Fruit fly (Drosophila melanogaster) whole organism, pupa: ENCODE data around the gene CG32081.

Source experiments
- CG10348 ChIP-seq: fragments of 200-800 bp; sonication (Bioruptor generic); IDR thresholded peaks from 2 replicates; pipeline ENCODE4 v1.3.6; 2022; ENCODE audit warnings: missing biosample characterization, missing genetic modification characterization
- CG12605 ChIP-seq: fragments of 200-800 bp; sonication (Bioruptor generic); IDR thresholded peaks from 2 replicates; pipeline ENCODE4 v1.3.6; 2022; ENCODE audit warnings: missing biosample characterization, missing genetic modification characterization
- CG13204 ChIP-seq: fragments of 200-800 bp; sonication (Bioruptor generic); optimal IDR thresholded peaks from 2 replicates; lab custom pipeline; 2018; ENCODE audit warnings: missing biosample characterization, mild to moderate bottlenecking, missing genetic modification characterization, moderate library complexity
- CG14655 ChIP-seq: fragments of 200-800 bp; sonication (Bioruptor generic); optimal IDR thresholded peaks from 3 replicates; lab custom pipeline; 2017; ENCODE audit warnings: mild to moderate bottlenecking, missing biosample characterization, missing genetic modification reagents, missing genetic modification characterization
- CG15710 ChIP-seq: fragments of 200-800 bp; sonication (Bioruptor generic); optimal IDR thresholded peaks from 2 replicates; lab custom pipeline; 2018; ENCODE audit warnings: missing biosample characterization, mild to moderate bottlenecking, missing genetic modification characterization, moderate library complexity
- CG17806 ChIP-seq: fragments of 200-800 bp; sonication (Bioruptor generic); optimal IDR thresholded peaks from 2 replicates; lab custom pipeline; 2018; ENCODE audit warnings: missing biosample characterization, mild to moderate bottlenecking, missing genetic modification characterization, moderate library complexity
- CG32121 ChIP-seq: fragments of 200-800 bp; sonication (Bioruptor generic); IDR thresholded peaks from 2 replicates; pipeline ENCODE4 v1.3.6; 2022; ENCODE audit warnings: missing biosample characterization, missing genetic modification characterization
- CG34367 ChIP-seq: fragments of 200-800 bp; sonication (Bioruptor generic); optimal IDR thresholded peaks from 2 replicates; lab custom pipeline; 2018; ENCODE audit warnings: missing biosample characterization, mild to moderate bottlenecking, missing genetic modification characterization
- CG4496 ChIP-seq: fragments of 200-800 bp; sonication (Bioruptor generic); IDR thresholded peaks from 3 replicates; pipeline ENCODE4 v1.3.6; 2022; ENCODE audit warnings: missing biosample characterization, missing genetic modification characterization
- CG8159 ChIP-seq: fragments of 200-800 bp; sonication (Bioruptor generic); optimal IDR thresholded peaks from 3 replicates; lab custom pipeline; 2018; ENCODE audit warnings: missing biosample characterization, mild to moderate bottlenecking, missing genetic modification characterization, moderate library complexity
- CG8301 ChIP-seq: fragments of 200-800 bp; sonication (Bioruptor generic); optimal IDR thresholded peaks from 2 replicates; lab custom pipeline; 2018; ENCODE audit warnings: missing biosample characterization, mild to moderate bottlenecking, missing genetic modification characterization
- CG9948 ChIP-seq: fragments of 200-800 bp; sonication (Bioruptor generic); optimal IDR thresholded peaks from 2 replicates; lab custom pipeline; 2018; ENCODE audit warnings: missing biosample characterization, mild to moderate bottlenecking, missing genetic modification characterization, moderate library complexity
- D1 ChIP-seq: fragments of 200-800 bp; sonication (Bioruptor generic); optimal IDR thresholded peaks from 2 replicates; lab custom pipeline; 2018; ENCODE audit warnings: missing biosample characterization, mild to moderate bottlenecking, missing genetic modification characterization, moderate library complexity
- EcR ChIP-seq: fragments of 200-800 bp; sonication (Bioruptor generic); optimal IDR thresholded peaks from 3 replicates; lab custom pipeline; 2019; ENCODE audit warnings: missing biosample characterization, missing genetic modification characterization, mild to moderate bottlenecking, moderate library complexity, missing genetic modification reagents
- Ets98B ChIP-seq: fragments of 200-800 bp; sonication (Bioruptor generic); IDR thresholded peaks from 2 replicates; pipeline ENCODE4 v1.3.6; 2022; ENCODE audit warnings: missing biosample characterization, missing genetic modification characterization
- Pif1A ChIP-seq: fragments of 200-800 bp; sonication (Bioruptor generic); optimal IDR thresholded peaks from 3 replicates; lab custom pipeline; 2016; ENCODE audit warnings: missing biosample characterization, missing genetic modification characterization
- Pif1B ChIP-seq: fragments of 200-800 bp; sonication (Bioruptor generic); optimal IDR thresholded peaks from 3 replicates; lab custom pipeline; 2016; ENCODE audit warnings: missing biosample characterization, missing genetic modification characterization
- Snoo ChIP-seq: fragments of 200-800 bp; sonication (Bioruptor generic); optimal IDR thresholded peaks from 3 replicates; lab custom pipeline; 2017; ENCODE audit warnings: missing biosample characterization, mild to moderate bottlenecking, missing genetic modification characterization, inconsistent platforms
- fd96Ca ChIP-seq: fragments of 200-800 bp; sonication (Bioruptor generic); IDR thresholded peaks from 3 replicates; pipeline ENCODE4 v1.3.6; 2022; ENCODE audit warnings: missing biosample characterization, missing genetic modification characterization
- gl ChIP-seq: fragments of 200-800 bp; sonication (Bioruptor generic); optimal IDR thresholded peaks from 2 replicates; lab custom pipeline; 2018; ENCODE audit warnings: missing biosample characterization, mild to moderate bottlenecking, missing genetic modification characterization
- rn ChIP-seq: fragments of 200-800 bp; sonication (Bioruptor generic); IDR thresholded peaks from 2 replicates; pipeline ENCODE4 v1.3.6; 2022; ENCODE audit warnings: missing biosample characterization, missing genetic modification characterization

Gene CG32081

DNA sequence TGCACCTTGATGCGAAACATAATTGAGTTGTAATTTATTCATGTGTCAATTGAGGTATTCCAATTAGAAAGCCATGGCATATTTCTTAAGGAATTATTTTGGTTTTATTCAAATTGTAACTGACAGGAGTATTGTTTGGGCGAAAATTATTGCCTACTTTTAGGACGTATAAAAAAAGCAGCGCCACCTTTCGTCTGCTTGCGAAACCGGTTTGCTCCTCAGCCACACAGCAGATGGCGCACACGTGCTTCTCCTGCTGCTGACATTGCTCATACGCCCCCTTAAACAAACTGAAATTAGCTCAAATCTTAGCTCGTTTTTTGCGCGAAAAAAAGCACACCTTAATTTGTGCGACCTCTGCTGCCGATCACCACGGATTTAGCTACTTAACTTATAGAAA lies 20.5 kb downstream of the CG32081 start:
- TF ChIP-seq gl (tag; lab: Kevin White, UChicago): peak; percentile 1
- TF ChIP-seq rn (GFP tag; lab: Robert Waterston, UW): no peak
- TF ChIP-seq CG15710: no peak
- peak; percentile 45; the same call in 1 of the 2 replicates for TF ChIP-seq Ets98B (GFP tag; lab: Robert Waterston, UW)
- TF ChIP-seq CG12605 (GFP tag; lab: Robert Waterston, UW): no peak
- no peak for TF ChIP-seq CG8159 (tag; lab: Kevin White, UChicago)
- no peak for TF ChIP-seq CG8301 (tag; lab: Kevin White, UChicago)
- no peak for TF ChIP-seq CG17806 (tag; lab: Kevin White, UChicago)
- no peak for TF ChIP-seq Pif1B (GFP tag; lab: Kevin White, UChicago)
- no peak for TF ChIP-seq CG14655 (GFP tag; lab: Kevin White, UChicago)
- no peak for TF ChIP-seq CG10348
- no peak for TF ChIP-seq CG9948 (tag; lab: Kevin White, UChicago)
- TF ChIP-seq D1 (tag; lab: Kevin White, UChicago): peak; percentile 65
- TF ChIP-seq CG4496: peak; percentile 79
- 0 out of 2 replicates have a peak, but pooled peaks have one; percentile 36 for TF ChIP-seq CG32121 (GFP tag; lab: Robert Waterston, UW)
- TF ChIP-seq Snoo (tag; lab: Kevin White, UChicago): peak; percentile 68
- peak; percentile 29 for TF ChIP-seq CG34367 (tag; lab: Kevin White, UChicago)
- no peak for TF ChIP-seq EcR (GFP tag; lab: Kevin White, UChicago)
- peak; percentile 13 for TF ChIP-seq Pif1A (GFP tag; lab: Kevin White, UChicago)
- no peak for TF ChIP-seq CG13204 (GFP tag; lab: Kevin White, UChicago)
- TF ChIP-seq fd96Ca (GFP tag; lab: Robert Waterston, UW): no peak

dm6 chr3L:11049414-11049813 lies 22.0 kb downstream of the CG32081 start:
- TF ChIP-seq CG32121 (GFP tag; lab: Robert Waterston, UW) (0 out of 2 replicates have a peak, but pooled peaks have one; percentile 12), EcR (GFP tag; lab: Kevin White, UChicago) (no peak)
- TF ChIP-seq, all 21 proteins: peak for 1

DNA sequence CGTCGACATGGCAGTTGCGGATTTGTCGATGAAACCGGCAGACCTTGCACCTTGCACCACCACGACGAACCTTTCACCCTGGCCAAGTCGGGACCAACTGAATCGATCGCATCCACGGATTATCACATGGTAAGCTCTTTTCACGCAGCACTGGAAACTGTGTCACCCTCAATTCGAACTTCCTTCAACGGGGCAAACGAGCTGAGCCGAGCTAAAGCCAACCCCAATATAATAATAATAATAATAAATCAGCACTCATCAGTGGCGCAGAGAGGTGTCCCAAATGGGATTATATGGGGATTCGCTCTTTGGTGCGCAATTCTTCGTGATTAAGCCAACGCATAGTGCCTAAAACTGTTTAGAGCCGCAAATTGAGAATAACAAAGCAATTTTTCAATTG lies 23.9 kb downstream of the CG32081 start, which contains the start of gene CG43693:
Gene CG43693, minus strand, starts transcription at position 101 of the 400 bp plus-strand sequence.
- TF ChIP-seq fd96Ca (GFP tag; lab: Robert Waterston, UW) (no peak), CG4496 (no peak), CG15710 (no peak), EcR (GFP tag; lab: Kevin White, UChicago) (no peak), D1 (tag; lab: Kevin White, UChicago) (no peak), CG8159 (tag; lab: Kevin White, UChicago) (no peak), Pif1B (GFP tag; lab: Kevin White, UChicago) (no peak), CG9948 (tag; lab: Kevin White, UChicago) (no peak), CG10348 (no peak), CG32121 (GFP tag; lab: Robert Waterston, UW) (no peak)

DNA sequence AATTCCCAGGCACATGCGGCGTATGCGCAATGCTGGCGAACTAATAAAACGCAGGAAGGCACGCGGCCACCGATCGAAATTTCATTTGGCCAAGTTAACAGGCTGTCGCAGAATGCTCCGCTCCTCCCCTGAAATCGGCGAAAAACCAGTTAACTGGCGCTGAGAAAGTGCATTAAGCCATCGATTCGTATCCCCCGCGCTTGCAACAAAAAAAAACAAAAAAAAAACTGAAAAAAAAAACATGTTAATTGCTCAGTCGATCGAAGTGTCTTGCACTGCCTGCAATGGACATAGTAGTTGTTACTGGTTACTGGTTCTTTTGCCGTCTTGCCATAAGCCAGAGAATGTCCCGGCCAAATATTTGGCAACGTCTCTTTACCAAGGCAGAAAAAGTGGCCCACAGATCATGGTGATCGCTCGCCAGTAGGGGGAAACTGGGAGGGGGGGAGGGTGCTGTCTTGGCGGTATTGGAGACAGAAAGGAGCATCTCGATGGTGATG lies 25.4 kb downstream of the CG32081 start:
- TF ChIP-seq fd96Ca (GFP tag; lab: Robert Waterston, UW) (0 out of 3 replicates have a peak, but pooled peaks have one; percentile 13), rn (GFP tag; lab: Robert Waterston, UW) (no peak), CG17806 (tag; lab: Kevin White, UChicago) (no peak), Pif1B (GFP tag; lab: Kevin White, UChicago) (peak; percentile 15), CG8159 (tag; lab: Kevin White, UChicago) (no peak), CG32121 (GFP tag; lab: Robert Waterston, UW) (peak; percentile 62; the same call in 1 of the 2 replicates), CG15710 (no peak), CG4496 (peak; percentile 60; the same call in 2 of the 3 replicates), Ets98B (GFP tag; lab: Robert Waterston, UW) (peak; percentile 58; the same call in 1 of the 2 replicates), Pif1A (GFP tag; lab: Kevin White, UChicago) (peak; percentile 28), EcR (GFP tag; lab: Kevin White, UChicago) (no peak), Snoo (tag; lab: Kevin White, UChicago) (no peak), CG8301 (tag; lab: Kevin White, UChicago) (no peak)

- TF ChIP-seq CG4496 (no peak), CG9948 (tag; lab: Kevin White, UChicago) (no peak), Ets98B (GFP tag; lab: Robert Waterston, UW) (no peak), CG10348 (no peak), CG8159 (tag; lab: Kevin White, UChicago) (no peak), CG12605 (GFP tag; lab: Robert Waterston, UW) (no peak), CG13204 (GFP tag; lab: Kevin White, UChicago) (no peak), gl (tag; lab: Kevin White, UChicago) (no peak), CG17806 (tag; lab: Kevin White, UChicago) (no peak), Snoo (tag; lab: Kevin White, UChicago) (no peak), CG34367 (tag; lab: Kevin White, UChicago) (no peak), Pif1B (GFP tag; lab: Kevin White, UChicago) (no peak), CG15710 (no peak), rn (GFP tag; lab: Robert Waterston, UW) (no peak), EcR (GFP tag; lab: Kevin White, UChicago) (no peak), fd96Ca (GFP tag; lab: Robert Waterston, UW) (no peak), CG8301 (tag; lab: Kevin White, UChicago) (no peak), CG32121 (GFP tag; lab: Robert Waterston, UW) (no peak), CG14655 (GFP tag; lab: Kevin White, UChicago) (no peak)
Observed at dm6 chr3L:11053843-11054242, 26.5 kb downstream of the CG32081 start, which contains the start of gene CG7888. Gene CG7888, plus strand, starts transcription at chr3L:11054035.
